Fruit fly (Drosophila melanogaster) S2 (cell line): ENCODE results near the gene Alh.

Experiments
- CG8478 ChIP-seq: fragments of >200 bp; optimal IDR thresholded peaks from 2 replicates; lab custom pipeline; 2018
- CTCF ChIP-seq, 2 experiments: fragments of >200 bp; optimal IDR thresholded peaks; 2 replicates each; lab custom pipeline; 2018

dm6 chr3R:7137207-7137606 is 13.2 kb upstream of the Alh start:
- TF ChIP-seq CG8478 (lab: Kevin White, UChicago) (no peak), CTCF (optimal IDR thresholded peaks at IDR 0.05; lab: Kevin White, UChicago) (no peak)
